Fruit fly (Drosophila melanogaster): ENCODE results near the gene Nufip.

Gene Nufip

dm6 chr3L:18786427-18787104 is 38.4 kb upstream of the Nufip start (continued):
- TF ChIP-seq CG9215 (GFP tag; IDR thresholded peaks at IDR 0.05) (peak; percentile 20; the same call in 1 of the 2 replicates), CG16813 (GFP tag; IDR thresholded peaks at IDR 0.05; ENCODE audit: partially characterized antibody) (no peak), Camta (GFP tag; optimal IDR thresholded peaks at IDR 0.05) (peak; percentile 14), esg (GFP tag; conservative IDR thresholded peaks at IDR 0.05) (peak; percentile 62), CG8924 (tag; optimal IDR thresholded peaks at IDR 0.05) (peak; percentile 64), wdn (GFP tag; IDR thresholded peaks at IDR 0.05) (no peak), CG12391 (tag; optimal IDR thresholded peaks at IDR 0.05) (peak; percentile 74), Lpt (GFP tag; optimal IDR thresholded peaks at IDR 0.05) (no peak), CG6254 (GFP tag; optimal IDR thresholded peaks at IDR 0.05) (no peak), CG6813 (GFP tag; optimal IDR thresholded peaks at IDR 0.05) (peak; percentile 11), zen (tag; optimal IDR thresholded peaks at IDR 0.05) (peak; percentile 11), Hr39 (optimal IDR thresholded peaks at IDR 0.05) (no peak), CG7271 (tag; optimal IDR thresholded peaks at IDR 0.05) (no peak), CG8765 (GFP tag; IDR thresholded peaks at IDR 0.05) (no peak), Adf1 (GFP tag; IDR thresholded peaks at IDR 0.05) (peak; percentile 60; the same call in 1 of the 2 replicates), Mad (GFP tag; optimal IDR thresholded peaks at IDR 0.05) (no peak), CG5245 (GFP tag; optimal IDR thresholded peaks at IDR 0.05) (no peak), Lhr (GFP tag; optimal IDR thresholded peaks at IDR 0.05) (no peak), CG8089 (GFP tag; optimal IDR thresholded peaks at IDR 0.05) (no peak), CG3726 (GFP tag; IDR thresholded peaks at IDR 0.05) (peak; percentile 12; the same call in 1 of the 3 replicates), vvl (GFP tag; IDR thresholded peaks at IDR 0.05) (no peak; the same call in none of the 2 replicates), CG16779 (GFP tag; IDR thresholded peaks at IDR 0.05) (peak; percentile 27; the same call in 1 of the 2 replicates), CG17359 (tag; optimal IDR thresholded peaks at IDR 0.05) (peak; percentile 78), CG11560 (tag; IDR thresholded peaks at IDR 0.05) (no peak), Bteb2 (GFP tag; optimal IDR thresholded peaks at IDR 0.05) (no peak), CG2199 (GFP tag; IDR thresholded peaks at IDR 0.05) (peak; percentile 58; the same call in 2 of the 3 replicates), CG9876 (GFP tag; optimal IDR thresholded peaks at IDR 0.05) (no peak), fd96Cb (tag; optimal IDR thresholded peaks at IDR 0.05) (peak; percentile 63), Mrtf (GFP tag; IDR thresholded peaks at IDR 0.05) (no peak), eve (GFP tag; optimal IDR thresholded peaks at IDR 0.05) (peak in 1 of 2 experiments; percentile 19), CG43689 (GFP tag; IDR thresholded peaks at IDR 0.05) (0 out of 2 replicates have a peak, but pooled peaks have one; percentile 51), gcm (GFP tag; optimal IDR thresholded peaks at IDR 0.05) (peak; percentile 61), Kr (GFP tag; optimal IDR thresholded peaks at IDR 0.05) (no peak), CG10274 (GFP tag; optimal IDR thresholded peaks at IDR 0.05) (peak; percentile 11), Hr51 (GFP tag; optimal IDR thresholded peaks at IDR 0.05) (peak in 1 of 2 experiments; percentile 92), CG6854 (GFP tag; optimal IDR thresholded peaks at IDR 0.05) (peak; percentile 73), MTF-1 (GFP tag; optimal IDR thresholded peaks at IDR 0.05; ENCODE audit: borderline replicate concordance) (no peak), CG2129 (GFP tag; IDR thresholded peaks at IDR 0.05; ENCODE audit: partially characterized antibody) (no peak), sd (tag; optimal IDR thresholded peaks at IDR 0.05) (peak; percentile 83), fd64A (GFP tag; optimal IDR thresholded peaks at IDR 0.05) (no peak), Sox100B (GFP tag; optimal IDR thresholded peaks at IDR 0.05) (peak; percentile 88), lbe (GFP tag; optimal IDR thresholded peaks at IDR 0.05) (no peak), cwo (GFP tag; optimal IDR thresholded peaks at IDR 0.05) (peak; percentile 43), CG17912 (GFP tag; optimal IDR thresholded peaks at IDR 0.05) (no peak), Dad (GFP tag; optimal IDR thresholded peaks at IDR 0.05) (peak; percentile 41), CG32767 (GFP tag; IDR thresholded peaks at IDR 0.05) (peak; percentile 64), CG1233 (GFP tag; optimal IDR thresholded peaks at IDR 0.05) (peak; percentile 66), zfh1 (GFP tag; IDR thresholded peaks at IDR 0.05) (no peak), scrt (GFP tag; optimal IDR thresholded peaks at IDR 0.05) (peak; percentile 32)

Measured in whole organism, embryonic.